Comparison of ENCODE assay signal across 1 fruit fly cellular context in genomic region chr3R:23345057-23345776, dm6.
TF ChIP-seq lines count a peak whose summit lies in the region.

No protein-coding gene starts in this region.

TF ChIP-seq in whole organism, embryonic, 481 proteins besides CTCF, POLR2A, EP300 and RAD21 (continued from another document and continues in another):
- TF ChIP-seq corto (GFP tag; optimal IDR thresholded peaks at IDR 0.05; lab: Kevin White, UChicago) (no peak), CG13123 (GFP tag; optimal IDR thresholded peaks at IDR 0.05; lab: Kevin White, UChicago) (no peak), CG3995 (GFP tag; optimal IDR thresholded peaks at IDR 0.05; lab: Kevin White, UChicago) (no peak), CG18262 (tag; optimal IDR thresholded peaks at IDR 0.05; lab: Kevin White, UChicago) (peak; percentile 83), CG8089 (GFP tag; optimal IDR thresholded peaks at IDR 0.05; lab: Kevin White, UChicago) (no peak), B-H2 (GFP tag; optimal IDR thresholded peaks at IDR 0.05; lab: Kevin White, UChicago) (no peak), cad (GFP tag; optimal IDR thresholded peaks at IDR 0.05; lab: Kevin White, UChicago) (no peak), CG15269 (tag; optimal IDR thresholded peaks at IDR 0.05; lab: Kevin White, UChicago) (no peak), stwl (tag; optimal IDR thresholded peaks at IDR 0.05; lab: Kevin White, UChicago) (peak; percentile 17), MESR4 (GFP tag; optimal IDR thresholded peaks at IDR 0.05; lab: Kevin White, UChicago) (no peak), HLH4C (GFP tag; IDR thresholded peaks at IDR 0.05; lab: Robert Waterston, UW; ENCODE audit: partially characterized antibody) (no peak), CG12659 (GFP tag; optimal IDR thresholded peaks at IDR 0.05; lab: Kevin White, UChicago) (no peak), Lhr (GFP tag; optimal IDR thresholded peaks at IDR 0.05; lab: Kevin White, UChicago) (peak; percentile 0), bcd (GFP tag; optimal IDR thresholded peaks at IDR 0.05; lab: Kevin White, UChicago) (peak; percentile 47), CG4328 (GFP tag; optimal IDR thresholded peaks at IDR 0.05; lab: Kevin White, UChicago) (no peak), CG30403 (GFP tag; optimal IDR thresholded peaks at IDR 0.05; lab: Kevin White, UChicago) (peak; percentile 35), CG12391 (tag; optimal IDR thresholded peaks at IDR 0.05; lab: Kevin White, UChicago) (peak; percentile 67), Sry-δ (GFP tag; optimal IDR thresholded peaks at IDR 0.05; lab: Kevin White, UChicago) (no peak), z (GFP tag; IDR thresholded peaks at IDR 0.05; lab: Robert Waterston, UW) (no peak), HHEX (GFP tag; optimal IDR thresholded peaks at IDR 0.05; lab: Kevin White, UChicago) (no peak), eyg (GFP tag; optimal IDR thresholded peaks at IDR 0.05; lab: Kevin White, UChicago) (no peak), CG9727 (GFP tag; optimal IDR thresholded peaks at IDR 0.05; lab: Kevin White, UChicago) (peak; percentile 80), CG11398 (GFP tag; optimal IDR thresholded peaks at IDR 0.05; lab: Kevin White, UChicago) (no peak), D (optimal IDR thresholded peaks at IDR 0.05; lab: Kevin White, UChicago) (no peak), D (GFP tag; optimal IDR thresholded peaks at IDR 0.05; lab: Kevin White, UChicago) (peak; percentile 33), danr (GFP tag; IDR thresholded peaks at IDR 0.05; lab: Robert Waterston, UW) (no peak), HLH54F (GFP tag; optimal IDR thresholded peaks at IDR 0.05; lab: Kevin White, UChicago) (no peak), CG9932 (GFP tag; IDR thresholded peaks at IDR 0.05; lab: Robert Waterston, UW) (no peak), Mes4 (GFP tag; optimal IDR thresholded peaks at IDR 0.05; lab: Kevin White, UChicago) (no peak), Bdp1 (GFP tag; optimal IDR thresholded peaks at IDR 0.05; lab: Kevin White, UChicago) (no peak), ssp (GFP tag; IDR thresholded peaks at IDR 0.05; lab: Robert Waterston, UW) (no peak), CoRest (tag; optimal IDR thresholded peaks at IDR 0.05; lab: Kevin White, UChicago) (peak; percentile 31), CG13775 (GFP tag; optimal IDR thresholded peaks at IDR 0.05; lab: Kevin White, UChicago) (peak; percentile 39), hth (optimal IDR thresholded peaks at IDR 0.05; lab: Kevin White, UChicago) (no peak), CG16815 (GFP tag; optimal IDR thresholded peaks at IDR 0.05; lab: Kevin White, UChicago) (peak; percentile 48), CG4424 (GFP tag; optimal IDR thresholded peaks at IDR 0.05; lab: Kevin White, UChicago) (peak; percentile 25), Awh (GFP tag; IDR thresholded peaks at IDR 0.05; lab: Robert Waterston, UW) (no peak), Hsf (GFP tag; optimal IDR thresholded peaks at IDR 0.05; lab: Kevin White, UChicago) (peak; percentile 6), Oli (tag; optimal IDR thresholded peaks at IDR 0.05; lab: Kevin White, UChicago) (peak; percentile 23), twi (tag; optimal IDR thresholded peaks at IDR 0.05; lab: Kevin White, UChicago) (no peak), lmd (GFP tag; IDR thresholded peaks at IDR 0.05; lab: Robert Waterston, UW) (no peak; the same call in 1 of the 2 replicates), Aef1 (GFP tag; IDR thresholded peaks at IDR 0.05; lab: Robert Waterston, UW) (no peak), PHDP (tag; optimal IDR thresholded peaks at IDR 0.05; lab: Kevin White, UChicago) (peak; percentile 12), CG15601 (tag; optimal IDR thresholded peaks at IDR 0.05; lab: Kevin White, UChicago) (peak; percentile 51), Sox100B (GFP tag; optimal IDR thresholded peaks at IDR 0.05; lab: Kevin White, UChicago) (peak; percentile 36), CG1647 (GFP tag; optimal IDR thresholded peaks at IDR 0.05; lab: Kevin White, UChicago) (no peak), Ets65A (GFP tag; lab: Kevin White, UChicago) (no peak), CG3163 (GFP tag; optimal IDR thresholded peaks at IDR 0.05; lab: Kevin White, UChicago) (no peak), CG12769 (tag; optimal IDR thresholded peaks at IDR 0.05; lab: Kevin White, UChicago) (no peak), CG7372 (GFP tag; IDR thresholded peaks at IDR 0.05; lab: Robert Waterston, UW) (no peak), CG7928 (GFP tag; optimal IDR thresholded peaks at IDR 0.05; lab: Kevin White, UChicago) (no peak), caup (GFP tag; optimal IDR thresholded peaks at IDR 0.05; lab: Kevin White, UChicago; ENCODE audit: severe bottlenecking) (no peak), bbx (GFP tag; IDR thresholded peaks at IDR 0.05; lab: Robert Waterston, UW; ENCODE audit: partially characterized antibody) (no peak), dmrt11E (tag; optimal IDR thresholded peaks at IDR 0.05; lab: Kevin White, UChicago) (peak; percentile 87), CG18476 (GFP tag; optimal IDR thresholded peaks at IDR 0.05; lab: Kevin White, UChicago) (no peak), tio (GFP tag; optimal IDR thresholded peaks at IDR 0.05; lab: Kevin White, UChicago) (peak; percentile 44), Fer3 (tag; optimal IDR thresholded peaks at IDR 0.05; lab: Kevin White, UChicago) (no peak), Dad (GFP tag; optimal IDR thresholded peaks at IDR 0.05; lab: Kevin White, UChicago) (no peak), rib (GFP tag; IDR thresholded peaks at IDR 0.05; lab: Robert Waterston, UW) (no peak), CG8388 (GFP tag; optimal IDR thresholded peaks at IDR 0.05; lab: Kevin White, UChicago) (peak; percentile 56), CG3726 (GFP tag; IDR thresholded peaks at IDR 0.05; lab: Robert Waterston, UW) (no peak), HLH3B (GFP tag; IDR thresholded peaks at IDR 0.05; lab: Robert Waterston, UW) (no peak), prd (optimal IDR thresholded peaks at IDR 0.05; lab: Kevin White, UChicago) (no peak), prd (GFP tag; IDR thresholded peaks at IDR 0.05; lab: Robert Waterston, UW) (peak; percentile 53; the same call in 2 of the 3 replicates), gsb (GFP tag; IDR thresholded peaks at IDR 0.05; lab: Robert Waterston, UW) (no peak), Ptx1 (GFP tag; IDR thresholded peaks at IDR 0.05; lab: Robert Waterston, UW) (no peak), D19A (tag; optimal IDR thresholded peaks at IDR 0.05; lab: Kevin White, UChicago) (peak; percentile 61), CG8290 (GFP tag; optimal IDR thresholded peaks at IDR 0.05; lab: Kevin White, UChicago) (peak; percentile 0), CG8290 (tag; optimal IDR thresholded peaks at IDR 0.05; lab: Kevin White, UChicago) (no peak), D19B (GFP tag; optimal IDR thresholded peaks at IDR 0.05; lab: Kevin White, UChicago) (no peak), trem (tag; optimal IDR thresholded peaks at IDR 0.05; lab: Kevin White, UChicago) (peak; percentile 47), CG13287 (GFP tag; IDR thresholded peaks at IDR 0.05; lab: Robert Waterston, UW; ENCODE audit: partially characterized antibody) (no peak), ems (GFP tag; optimal IDR thresholded peaks at IDR 0.05; lab: Kevin White, UChicago) (peak; percentile 19), onecut (GFP tag; IDR thresholded peaks at IDR 0.05; lab: Robert Waterston, UW) (no peak), Hand (GFP tag; optimal IDR thresholded peaks at IDR 0.05; lab: Kevin White, UChicago) (no peak), fd102C (GFP tag; optimal IDR thresholded peaks at IDR 0.05; lab: Kevin White, UChicago) (no peak), cwo (GFP tag; optimal IDR thresholded peaks at IDR 0.05; lab: Kevin White, UChicago) (no peak), CG13894 (tag; optimal IDR thresholded peaks at IDR 0.05; lab: Kevin White, UChicago) (no peak), MTF-1 (GFP tag; optimal IDR thresholded peaks at IDR 0.05; lab: Kevin White, UChicago; ENCODE audit: borderline replicate concordance) (no peak), H15 (GFP tag; IDR thresholded peaks at IDR 0.05; lab: Robert Waterston, UW) (no peak), CG18011 (GFP tag; optimal IDR thresholded peaks at IDR 0.05; lab: Kevin White, UChicago) (no peak), CG13624 (GFP tag; optimal IDR thresholded peaks at IDR 0.05; lab: Kevin White, UChicago) (no peak), pros (GFP tag; optimal IDR thresholded peaks at IDR 0.05; lab: Kevin White, UChicago) (no peak), pita (GFP tag; optimal IDR thresholded peaks at IDR 0.05; lab: Kevin White, UChicago) (no peak), cas (GFP tag; IDR thresholded peaks at IDR 0.05; lab: Robert Waterston, UW) (no peak), bsh (GFP tag; optimal IDR thresholded peaks at IDR 0.05; lab: Kevin White, UChicago) (peak; percentile 26 to 63), tup (GFP tag; optimal IDR thresholded peaks at IDR 0.05; lab: Kevin White, UChicago) (no peak), CG9437 (GFP tag; optimal IDR thresholded peaks at IDR 0.05; lab: Kevin White, UChicago) (peak; percentile 2), CG3065 (GFP tag; optimal IDR thresholded peaks at IDR 0.05; lab: Kevin White, UChicago) (no peak), odd (GFP tag; optimal IDR thresholded peaks at IDR 0.05; lab: Kevin White, UChicago) (peak; percentile 16), CG7556 (GFP tag; optimal IDR thresholded peaks at IDR 0.05; lab: Kevin White, UChicago) (peak; percentile 48), jing (GFP tag; optimal IDR thresholded peaks at IDR 0.05; lab: Kevin White, UChicago) (no peak), gcm2 (GFP tag; optimal IDR thresholded peaks at IDR 0.05; lab: Kevin White, UChicago) (no peak), CG30020 (tag; optimal IDR thresholded peaks at IDR 0.05; lab: Kevin White, UChicago) (no peak), tll (GFP tag; optimal IDR thresholded peaks at IDR 0.05; lab: Kevin White, UChicago) (peak in 1 of 2 experiments; percentile 14), CG6254 (GFP tag; optimal IDR thresholded peaks at IDR 0.05; lab: Kevin White, UChicago) (peak; percentile 2), dan (GFP tag; IDR thresholded peaks at IDR 0.05; lab: Robert Waterston, UW) (no peak), lola (GFP tag; optimal IDR thresholded peaks at IDR 0.05; lab: Kevin White, UChicago) (peak in 1 of 3 experiments; percentile 80), CG17186 (GFP tag; optimal IDR thresholded peaks at IDR 0.05; lab: Kevin White, UChicago) (no peak), Ravus (GFP tag; IDR thresholded peaks at IDR 0.05; lab: Robert Waterston, UW) (no peak), CG31441 (GFP tag; IDR thresholded peaks at IDR 0.05; lab: Robert Waterston, UW) (peak; percentile 63), croc (GFP tag; conservative IDR thresholded peaks at IDR 0.05; lab: Robert Waterston, UW) (peak; percentile 46), GATAe (GFP tag; conservative IDR thresholded peaks at IDR 0.05; lab: Robert Waterston, UW) (no peak), CG4730 (GFP tag; IDR thresholded peaks at IDR 0.05; lab: Robert Waterston, UW) (no peak), CG8765 (GFP tag; IDR thresholded peaks at IDR 0.05; lab: Robert Waterston, UW) (peak; percentile 9; the same call in 1 of the 2 replicates), CG10267 (tag; optimal IDR thresholded peaks at IDR 0.05; lab: Kevin White, UChicago) (peak; percentile 79), H2.0 (GFP tag; IDR thresholded peaks at IDR 0.05; lab: Robert Waterston, UW) (no peak), CG12299 (tag; optimal IDR thresholded peaks at IDR 0.05; lab: Kevin White, UChicago) (no peak), en (GFP tag; optimal IDR thresholded peaks at IDR 0.05; lab: Kevin White, UChicago) (no peak), CG7963 (GFP tag; IDR thresholded peaks at IDR 0.05; lab: Robert Waterston, UW; ENCODE audit: partially characterized antibody) (no peak), CG10543 (GFP tag; optimal IDR thresholded peaks at IDR 0.05; lab: Kevin White, UChicago) (no peak), CG4404 (GFP tag; IDR thresholded peaks at IDR 0.05; lab: Robert Waterston, UW) (peak; percentile 51; the same call in 1 of the 2 replicates), klu (GFP tag; IDR thresholded peaks at IDR 0.05; lab: Robert Waterston, UW) (no peak), nmo (GFP tag; optimal IDR thresholded peaks at IDR 0.05; lab: Kevin White, UChicago) (peak; percentile 65), nerfin-1 (tag; optimal IDR thresholded peaks at IDR 0.05; lab: Kevin White, UChicago) (peak; percentile 28), crc (GFP tag; optimal IDR thresholded peaks at IDR 0.05; lab: Kevin White, UChicago) (no peak), CG30431 (GFP tag; optimal IDR thresholded peaks at IDR 0.05; lab: Kevin White, UChicago) (no peak), Vsx1 (GFP tag; optimal IDR thresholded peaks at IDR 0.05; lab: Kevin White, UChicago) (no peak), Hmr (GFP tag; optimal IDR thresholded peaks at IDR 0.05; lab: Kevin White, UChicago) (no peak), CG8924 (tag; optimal IDR thresholded peaks at IDR 0.05; lab: Kevin White, UChicago) (peak; percentile 50), CG15696 (tag; optimal IDR thresholded peaks at IDR 0.05; lab: Kevin White, UChicago) (peak; percentile 82), sc (optimal IDR thresholded peaks at IDR 0.05; lab: Kevin White, UChicago) (no peak), sc (GFP tag; optimal IDR thresholded peaks at IDR 0.05; lab: Kevin White, UChicago) (no peak), Asciz (GFP tag; optimal IDR thresholded peaks at IDR 0.05; lab: Kevin White, UChicago) (peak; percentile 11), slou (GFP tag; optimal IDR thresholded peaks at IDR 0.05; lab: Kevin White, UChicago) (no peak), cato (GFP tag; optimal IDR thresholded peaks at IDR 0.05; lab: Kevin White, UChicago; ENCODE audit: borderline replicate concordance) (no peak), BtbVII (GFP tag; optimal IDR thresholded peaks at IDR 0.05; lab: Kevin White, UChicago) (no peak), CG14965 (GFP tag; optimal IDR thresholded peaks at IDR 0.05; lab: Kevin White, UChicago; ENCODE audit: borderline replicate concordance) (no peak), esg (GFP tag; conservative IDR thresholded peaks at IDR 0.05; lab: Robert Waterston, UW) (no peak), CG14860 (GFP tag; IDR thresholded peaks at IDR 0.05; lab: Robert Waterston, UW; ENCODE audit: partially characterized antibody) (no peak), Dp (GFP tag; optimal IDR thresholded peaks at IDR 0.05; lab: Kevin White, UChicago) (no peak), CG12219 (GFP tag; optimal IDR thresholded peaks at IDR 0.05; lab: Kevin White, UChicago) (no peak), usp (GFP tag; optimal IDR thresholded peaks at IDR 0.05; lab: Kevin White, UChicago) (no peak), Xbp1 (GFP tag; optimal IDR thresholded peaks at IDR 0.05; lab: Kevin White, UChicago) (peak; percentile 7), gsb-n (tag; optimal IDR thresholded peaks at IDR 0.05; lab: Kevin White, UChicago) (peak; percentile 75), ap (GFP tag; IDR thresholded peaks at IDR 0.05; lab: Robert Waterston, UW) (no peak), CG11504 (tag; optimal IDR thresholded peaks at IDR 0.05; lab: Kevin White, UChicago) (peak; percentile 40), Med (GFP tag; lab: Kevin White, UChicago) (peak; percentile 47)
